Fruit fly (Drosophila melanogaster): Measurements from ENCODE around the gene CG7378.

The CG7378 gene

DNA sequence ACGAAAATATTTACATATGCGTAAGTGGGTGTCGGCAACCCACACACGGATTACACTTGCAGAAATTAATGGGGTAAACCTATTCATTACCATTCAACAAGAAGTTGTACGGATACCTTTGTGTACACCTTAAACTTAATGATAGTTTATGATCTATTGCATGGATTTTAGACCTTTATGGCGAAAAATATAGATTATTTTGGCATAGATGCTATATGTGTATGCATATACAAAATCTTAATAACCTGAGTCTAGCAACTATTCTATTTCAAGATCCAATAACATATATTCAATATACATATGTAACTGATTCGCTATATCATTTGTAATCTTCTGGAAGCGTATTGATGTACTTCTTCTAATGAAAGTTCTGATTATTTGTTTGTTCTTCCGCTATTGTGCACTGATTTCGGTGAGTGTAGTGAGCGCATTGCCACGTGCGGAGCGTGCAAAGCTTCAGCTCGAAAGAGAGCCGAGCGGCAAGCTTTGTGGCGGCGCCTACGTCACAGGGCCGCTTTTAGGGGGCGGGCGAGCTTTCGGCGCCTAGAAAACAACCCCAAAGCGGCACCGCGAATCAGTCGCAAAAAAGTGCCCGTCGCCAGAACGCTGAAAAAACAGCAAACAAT lies at the start of gene CG7378:
CG7378 (plus strand) TSS at position 576 of the 626 bp plus-strand sequence.
- TF ChIP-seq Pif1B (GFP tag; optimal IDR thresholded peaks at IDR 0.05) = no peak
- TF ChIP-seq CG14655 (GFP tag; optimal IDR thresholded peaks at IDR 0.05) = no peak
- TF ChIP-seq rn (GFP tag; IDR thresholded peaks at IDR 0.05) = no peak
- TF ChIP-seq CG9948 (tag; optimal IDR thresholded peaks at IDR 0.05) = no peak
- TF ChIP-seq CG4496 (GFP tag; IDR thresholded peaks at IDR 0.05) = no peak; the same call in 2 of the 3 replicates
- no peak for TF ChIP-seq EcR (GFP tag; optimal IDR thresholded peaks at IDR 0.05)
- TF ChIP-seq Ets98B (GFP tag; IDR thresholded peaks at IDR 0.05) = no peak
- no peak for TF ChIP-seq D1 (tag; optimal IDR thresholded peaks at IDR 0.05)
- no peak for TF ChIP-seq Snoo (tag; optimal IDR thresholded peaks at IDR 0.05)
- TF ChIP-seq Pif1A (GFP tag; optimal IDR thresholded peaks at IDR 0.05) = no peak
- TF ChIP-seq gl (tag; optimal IDR thresholded peaks at IDR 0.05) = no peak

DNA sequence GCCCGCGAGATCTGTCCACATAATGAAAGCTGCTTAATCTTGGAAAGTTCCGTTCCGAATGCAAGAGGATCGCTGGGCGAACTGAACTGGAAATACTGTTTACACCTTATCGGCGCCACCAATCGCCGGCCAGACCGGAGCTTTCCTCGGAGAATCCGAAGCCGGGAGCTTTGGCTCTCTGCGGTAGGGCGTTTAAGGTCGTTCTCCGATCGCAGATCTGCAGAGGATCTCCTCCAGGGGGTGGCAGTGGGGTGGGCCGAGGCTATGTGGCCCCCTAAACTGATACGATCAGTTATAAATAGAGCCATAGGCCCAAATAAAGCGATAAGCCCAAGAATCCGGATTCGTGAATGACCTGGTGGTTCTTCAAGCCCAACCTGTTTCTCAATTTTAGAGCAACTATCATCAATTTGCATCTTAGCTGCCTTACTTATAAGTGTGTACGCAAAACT lies 42.8 kb upstream of the CG7378 start, which contains the start of gene CG7322:
CG7322 (minus strand) TSS at position 402 of the 452 bp plus-strand sequence.
- TF ChIP-seq CG14655 (GFP tag; optimal IDR thresholded peaks at IDR 0.05) = no peak
- peak; percentile 81 for TF ChIP-seq EcR (GFP tag; optimal IDR thresholded peaks at IDR 0.05)

DNA sequence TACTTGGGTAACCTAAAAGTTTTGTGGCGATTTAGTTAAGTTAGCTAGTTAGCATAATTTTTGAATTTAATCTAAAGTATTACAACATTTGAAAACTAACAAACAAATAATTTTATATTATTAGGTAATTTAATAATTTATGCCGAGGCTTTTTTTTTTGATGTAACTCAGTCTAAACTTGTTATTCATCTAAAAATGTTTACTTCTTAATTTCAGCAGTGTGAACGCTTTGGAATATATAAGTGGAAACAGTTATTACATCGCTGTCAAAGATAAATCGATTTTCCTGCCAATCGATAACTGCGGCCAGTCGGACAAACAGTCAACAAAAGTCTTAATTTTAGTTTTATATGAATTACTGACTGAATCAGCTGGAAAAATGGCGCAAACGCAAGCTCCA lies 42.3 kb upstream of the CG7378 start, which contains the start of gene Usp39:
Usp39 (plus strand) TSS at position 288 of the 400 bp plus-strand sequence.
- TF ChIP-seq CG12605 (GFP tag; IDR thresholded peaks at IDR 0.05) (no peak), CG4496 (GFP tag; IDR thresholded peaks at IDR 0.05) (no peak), CG10348 (GFP tag; IDR thresholded peaks at IDR 0.05) (no peak), rn (GFP tag; IDR thresholded peaks at IDR 0.05) (no peak), CG9948 (tag; optimal IDR thresholded peaks at IDR 0.05) (peak; percentile 4), CG32121 (GFP tag; IDR thresholded peaks at IDR 0.05) (no peak), fd96Ca (GFP tag; IDR thresholded peaks at IDR 0.05) (no peak)

dm6 chrX:18860074-18860473 lies 40.1 kb upstream of the CG7378 start, which contains the start of gene CG32544:
Gene CG32544, plus strand, starts transcription at chrX:18860284.
- TF ChIP-seq CG8301 (tag; optimal IDR thresholded peaks at IDR 0.05) (no peak), CG4496 (GFP tag; IDR thresholded peaks at IDR 0.05) (no peak), CG9948 (tag; optimal IDR thresholded peaks at IDR 0.05) (no peak), CG32121 (GFP tag; IDR thresholded peaks at IDR 0.05) (no peak), Pif1A (GFP tag; optimal IDR thresholded peaks at IDR 0.05) (no peak), EcR (GFP tag; optimal IDR thresholded peaks at IDR 0.05) (no peak), CG17806 (tag; optimal IDR thresholded peaks at IDR 0.05) (no peak), CG34367 (tag; optimal IDR thresholded peaks at IDR 0.05) (no peak), rn (GFP tag; IDR thresholded peaks at IDR 0.05) (no peak), CG13204 (GFP tag; optimal IDR thresholded peaks at IDR 0.05) (no peak), CG15710 (tag; optimal IDR thresholded peaks at IDR 0.05) (no peak), CG8159 (tag; optimal IDR thresholded peaks at IDR 0.05) (no peak), CG10348 (GFP tag; IDR thresholded peaks at IDR 0.05) (no peak), CG14655 (GFP tag; optimal IDR thresholded peaks at IDR 0.05) (no peak), D1 (tag; optimal IDR thresholded peaks at IDR 0.05) (no peak), fd96Ca (GFP tag; IDR thresholded peaks at IDR 0.05) (no peak), Ets98B (GFP tag; IDR thresholded peaks at IDR 0.05) (no peak), CG12605 (GFP tag; IDR thresholded peaks at IDR 0.05) (no peak)

- peak; percentile 20 for TF ChIP-seq CG13204 (GFP tag; optimal IDR thresholded peaks at IDR 0.05)
- TF ChIP-seq EcR (GFP tag; optimal IDR thresholded peaks at IDR 0.05) = peak; percentile 46
- no peak for TF ChIP-seq CG8301 (tag; optimal IDR thresholded peaks at IDR 0.05)
Observed at dm6 chrX:18863748-18864482, 36.3 kb upstream of the CG7378 start, which contains the start of the genes CG7326 and Dora. Gene CG7326, minus strand, starts transcription at chrX:18863776. Gene Dora, plus strand, starts transcription at chrX:18863950.

DNA sequence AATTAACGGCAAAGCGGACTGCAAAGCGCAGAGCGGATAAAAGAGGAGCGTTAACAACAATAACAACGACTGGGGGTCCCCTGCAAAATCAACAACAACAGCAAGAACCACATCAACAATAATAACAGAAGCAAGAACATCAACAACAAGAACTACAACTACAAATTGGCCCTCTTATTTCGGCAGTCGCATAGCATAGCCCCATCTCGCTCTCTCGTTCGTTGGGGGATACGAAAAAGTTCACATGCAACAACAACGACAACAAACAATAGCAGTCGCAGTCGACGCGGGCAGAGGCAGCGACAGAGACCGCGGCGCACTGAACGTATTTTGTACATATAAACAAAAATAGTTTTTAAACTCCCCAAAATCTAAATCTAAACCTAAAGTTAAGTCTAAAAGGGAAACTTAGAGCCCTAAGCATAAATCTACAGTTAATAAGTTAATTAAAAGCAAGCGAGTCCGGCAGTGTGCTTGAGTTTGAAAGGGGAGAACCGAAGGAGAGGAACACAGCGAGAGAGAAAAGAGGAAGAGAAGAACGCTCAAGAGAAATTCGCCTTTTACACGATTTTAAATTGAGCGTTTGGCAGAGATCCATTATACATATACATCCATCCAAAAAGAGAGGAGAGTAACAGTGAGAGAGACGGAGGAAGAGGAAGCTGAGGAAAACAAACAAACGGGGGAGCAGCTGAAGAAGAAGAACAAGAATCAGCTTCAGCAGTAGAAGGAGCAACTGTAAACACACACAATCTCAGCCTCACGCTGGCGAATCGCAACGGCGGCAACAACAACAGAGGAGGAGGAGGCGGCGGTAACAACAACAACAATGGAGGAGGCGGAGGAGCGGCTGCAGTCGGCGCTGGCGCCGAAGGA lies 35.5 kb upstream of the CG7378 start:
- TF ChIP-seq D1 (tag; optimal IDR thresholded peaks at IDR 0.05) (no peak), CG13204 (GFP tag; optimal IDR thresholded peaks at IDR 0.05) (peak; percentile 93)
